Fruit fly (Drosophila melanogaster) whole organism, embryonic: Measurements from ENCODE around the gene SmE.

Source experiments
- CG31365 ChIP-seq: fragments of 200-800 bp; sonication (Bioruptor generic); optimal IDR thresholded peaks from 2 replicates; lab custom pipeline; 2018; ENCODE audit warnings: missing biosample characterization, mild to moderate bottlenecking, missing genetic modification characterization
- CG4730 ChIP-seq: fragments of 200-800 bp; sonication (Bioruptor generic); IDR thresholded peaks from 2 replicates; pipeline ENCODE4 v1.3.6; 2022; ENCODE audit warnings: missing biosample characterization, missing genetic modification characterization
- CG8924 ChIP-seq: fragments of 200-800 bp; optimal IDR thresholded peaks from 3 replicates; lab custom pipeline; 2019; ENCODE audit warnings: missing biosample characterization, mild to moderate bottlenecking, missing genetic modification characterization, moderate library complexity
- ERR ChIP-seq: fragments of 200-800 bp; sonication (Bioruptor generic); optimal IDR thresholded peaks from 2 replicates; lab custom pipeline; 2016; ENCODE audit warnings: missing biosample characterization, missing genetic modification characterization
- hbn ChIP-seq: fragments of 200-800 bp; sonication (Bioruptor generic); IDR thresholded peaks from 2 replicates; pipeline ENCODE4 v1.3.6; 2022; ENCODE audit warnings: missing biosample characterization, missing genetic modification characterization; ENCODE audit not compliant: partially characterized antibody
- lola ChIP-seq, 3 experiments: fragments of >200 bp in 2 of 3; fragments of 200-800 bp in 1 of 3; sonication (Bioruptor generic) in 1 of 3; optimal IDR thresholded peaks; 2 replicates each; lab custom pipeline; 2017 to 2019; ENCODE audit warnings: missing biosample characterization in 3 of 3, missing genetic modification characterization in 3 of 3, mild to moderate bottlenecking in 1 of 3, moderate library complexity in 1 of 3
- stc ChIP-seq: fragments of 200-800 bp; sonication (Bioruptor generic); IDR thresholded peaks from 2 replicates; pipeline ENCODE4 v1.3.6; 2022; ENCODE audit warnings: missing biosample characterization, missing genetic modification characterization
- tx ChIP-seq: fragments of 200-800 bp; sonication (Bioruptor generic); optimal IDR thresholded peaks from 2 replicates; lab custom pipeline; 2016; ENCODE audit warnings: missing biosample characterization, missing genetic modification characterization
- wdn ChIP-seq: fragments of 200-800 bp; sonication (Bioruptor generic); IDR thresholded peaks from 2 replicates; pipeline ENCODE4 v1.3.6; 2022; ENCODE audit warnings: missing biosample characterization, missing genetic modification characterization

DNA sequence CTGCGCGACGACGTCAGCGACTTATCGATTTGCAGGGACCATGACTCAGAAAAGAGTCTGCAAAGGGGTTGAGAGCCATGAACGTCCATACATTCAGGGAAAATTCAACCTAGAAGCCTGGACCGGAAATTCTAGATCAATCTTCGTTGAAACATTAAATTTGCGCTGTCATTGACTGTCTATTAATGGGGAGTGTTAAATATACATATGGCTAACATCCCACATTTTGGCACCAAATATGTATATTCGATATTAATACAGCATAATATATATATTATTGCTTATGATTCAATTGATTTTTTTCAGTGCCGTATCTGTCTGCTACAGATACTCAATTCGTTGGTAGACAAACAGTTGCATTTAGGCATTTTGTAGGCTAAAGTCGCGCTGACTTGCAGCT, 16.6 kb downstream of the SmE start:
- TF ChIP-seq CG4730 (no peak), wdn (GFP tag; lab: Robert Waterston, UW) (no peak), CG31365 (tag; lab: Kevin White, UChicago) (no peak), lola (GFP tag; optimal IDR thresholded peaks at IDR 0.05; lab: Kevin White, UChicago) (no peak), CG8924 (tag; lab: Kevin White, UChicago) (no peak), ERR (no peak), stc (GFP tag; lab: Robert Waterston, UW) (no peak), tx (no peak), hbn (no peak)
